Worm (Caenorhabditis elegans) whole organism, L1 larva: ENCODE results near the gene Y32B12B.4.

Source experiments
- alr-1 ChIP-seq: fragments of 200-800 bp; sonication (Bioruptor generic); optimal IDR thresholded peaks from 2 replicates; lab custom pipeline; 2018; ENCODE audit warnings: borderline replicate concordance, mild to moderate bottlenecking, missing genetic modification characterization, missing compliant biosample characterization
- ceh-82 ChIP-seq, 3 experiments: fragments of 150-350 bp in 1 of 3; sonication (generic microtip) in 2 of 3; optimal IDR thresholded peaks; 2 replicates each; lab custom pipeline; 2014 to 2017; ENCODE audit warnings: missing biosample characterization in 3 of 3, missing genetic modification characterization in 3 of 3
- dpl-1 ChIP-seq, 3 experiments: fragments of 150-350 bp in 2 of 3; sonication (generic microtip) in 1 of 3; optimal IDR thresholded peaks; 2 replicates each; lab custom pipeline; 2014 to 2017; ENCODE audit warnings: missing biosample characterization in 3 of 3, missing genetic modification characterization in 3 of 3, missing genetic modification reagents in 3 of 3
- efl-1 ChIP-seq, 4 experiments: fragments of 150-350 bp; optimal IDR thresholded peaks in 3 of 4; peaks in 1 of 4; 1 replicate in 1 of 4; 2 replicates in 3 of 4; lab custom pipeline; 2014; ENCODE audit warnings: missing biosample characterization in 2 of 4, missing genetic modification characterization in 2 of 4, missing genetic modification reagents in 2 of 4
- efl-3 ChIP-seq: fragments of 200-800 bp; sonication (Bioruptor generic); optimal IDR thresholded peaks from 2 replicates; lab custom pipeline; 2018; ENCODE audit warnings: mild to moderate bottlenecking, missing genetic modification characterization, missing compliant biosample characterization
- elt-2 ChIP-seq: sonication (generic microtip); optimal IDR thresholded peaks from 2 replicates; lab custom pipeline; 2016; ENCODE audit warnings: missing genetic modification characterization, mild to moderate bottlenecking, inconsistent platforms, missing compliant biosample characterization, missing genetic modification reagents
- fkh-10 ChIP-seq: sonication (generic microtip); optimal IDR thresholded peaks from 2 replicates; lab custom pipeline; 2017; ENCODE audit warnings: missing biosample characterization, missing genetic modification reagents, missing genetic modification characterization
- fkh-4 ChIP-seq: sonication (generic microtip); optimal IDR thresholded peaks from 2 replicates; lab custom pipeline; 2016; ENCODE audit warnings: missing compliant biosample characterization, missing genetic modification characterization, borderline replicate concordance
- hlh-4 ChIP-seq: sonication (generic microtip); optimal IDR thresholded peaks from 2 replicates; lab custom pipeline; 2016; ENCODE audit warnings: mild to moderate bottlenecking, missing genetic modification characterization, missing compliant biosample characterization
- jun-1 ChIP-seq: fragments of 150-350 bp; optimal IDR thresholded peaks from 2 replicates; lab custom pipeline; 2014; ENCODE audit warnings: missing biosample characterization, missing genetic modification reagents, missing genetic modification characterization
- lin-13 ChIP-seq: fragments of 150-350 bp; optimal IDR thresholded peaks from 2 replicates; lab custom pipeline; 2014; ENCODE audit warnings: missing biosample characterization, missing genetic modification reagents, missing genetic modification characterization
- lin-14 ChIP-seq: fragments of 200-800 bp; sonication (Bioruptor generic); optimal IDR thresholded peaks from 2 replicates; lab custom pipeline; 2018; ENCODE audit warnings: mild to moderate bottlenecking, missing genetic modification characterization, moderate library complexity, missing compliant biosample characterization
- lin-35 ChIP-seq, 2 experiments: fragments of 150-350 bp; optimal IDR thresholded peaks; 2 replicates each; lab custom pipeline; 2014; ENCODE audit warnings: missing biosample characterization in 2 of 2, missing genetic modification characterization in 2 of 2, missing genetic modification reagents in 2 of 2
- mab-9 ChIP-seq: fragments of 200-800 bp; sonication (Bioruptor generic); IDR thresholded peaks from 2 replicates; pipeline ENCODE4 v1.3.6; 2022; ENCODE audit warnings: missing genetic modification reagents, missing genetic modification characterization, missing compliant biosample characterization
- nhr-11 ChIP-seq: fragments of 150-350 bp; optimal IDR thresholded peaks from 2 replicates; lab custom pipeline; 2014; ENCODE audit warnings: missing biosample characterization, missing genetic modification characterization
- nhr-12 ChIP-seq: sonication (generic microtip); optimal IDR thresholded peaks from 2 replicates; lab custom pipeline; 2017; ENCODE audit warnings: missing biosample characterization, missing genetic modification characterization
- nhr-84 ChIP-seq: sonication (generic microtip); optimal IDR thresholded peaks from 2 replicates; lab custom pipeline; 2017; ENCODE audit warnings: missing biosample characterization, missing genetic modification characterization
- pag-3 ChIP-seq: sonication (generic microtip); optimal IDR thresholded peaks from 2 replicates; lab custom pipeline; 2017; ENCODE audit warnings: missing genetic modification characterization, mild to moderate bottlenecking, missing compliant biosample characterization, antibody characterized with exemption, borderline replicate concordance; ENCODE audit not compliant: insufficient read depth
- sup-37 ChIP-seq: fragments of 200-800 bp; sonication (Bioruptor generic); optimal IDR thresholded peaks from 2 replicates; lab custom pipeline; 2018; ENCODE audit warnings: mild to moderate bottlenecking, missing genetic modification characterization, missing compliant biosample characterization
- swsn-7 ChIP-seq: sonication (generic microtip); optimal IDR thresholded peaks from 2 replicates; lab custom pipeline; 2016; ENCODE audit warnings: missing genetic modification characterization, missing compliant biosample characterization
- unc-30 ChIP-seq: sonication (generic microtip); optimal IDR thresholded peaks from 2 replicates; lab custom pipeline; 2017; ENCODE audit warnings: missing biosample characterization, missing genetic modification characterization
- unc-62 ChIP-seq: fragments of 150-350 bp; optimal IDR thresholded peaks from 2 replicates; lab custom pipeline; 2014; ENCODE audit warnings: missing biosample characterization, missing genetic modification reagents, missing genetic modification characterization
- unc-98 ChIP-seq: fragments of 200-800 bp; sonication (Bioruptor generic); IDR thresholded peaks from 2 replicates; pipeline ENCODE4 v1.3.6; 2022; ENCODE audit warnings: missing genetic modification characterization, missing compliant biosample characterization
- xbp-1 ChIP-seq: sonication (generic microtip); optimal IDR thresholded peaks from 2 replicates; lab custom pipeline; 2016; ENCODE audit warnings: missing genetic modification characterization, missing compliant biosample characterization
- ztf-11 ChIP-seq, 2 experiments: sonication (generic microtip); optimal IDR thresholded peaks; 2 replicates each; lab custom pipeline; 2016 to 2017; ENCODE audit warnings: missing genetic modification characterization in 2 of 2, missing biosample characterization in 1 of 2, missing compliant biosample characterization in 1 of 2

Y32B12B.4 gene

DNA sequence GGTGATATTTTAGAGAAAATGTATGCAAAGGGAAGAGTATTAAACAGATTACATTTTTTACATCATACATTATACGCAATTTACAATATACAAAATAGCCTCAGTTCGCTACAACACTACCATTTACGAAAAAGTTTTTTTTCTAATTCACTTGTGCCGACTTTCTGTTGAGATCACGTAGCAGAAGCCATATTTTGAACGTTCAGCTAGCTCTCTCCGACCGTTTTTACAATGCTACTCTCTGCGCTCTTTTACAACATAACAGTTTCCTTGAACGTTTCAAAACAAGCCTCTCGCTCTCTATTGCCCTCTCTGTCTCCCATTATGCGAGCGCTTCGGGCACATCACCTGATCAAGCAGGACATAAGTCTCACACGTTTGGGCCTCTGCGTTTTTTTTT lies 50.0 kb downstream of the Y32B12B.4 start, which contains the start of gene T03E6.8:
Gene T03E6.8 (minus strand): TSS at position 101 of the 400 bp plus-strand sequence.
- TF ChIP-seq unc-30 (tag; lab: Kevin White, UChicago) (no peak), efl-1 (optimal IDR thresholded peaks at IDR 0.05; lab: Kevin White, UChicago) (no peak), efl-1 (GFP tag; optimal IDR thresholded peaks at IDR 0.05 in 1 of 2; lab: Kevin White, UChicago) (peak in 1 of 2 experiments; percentile 3)

DNA sequence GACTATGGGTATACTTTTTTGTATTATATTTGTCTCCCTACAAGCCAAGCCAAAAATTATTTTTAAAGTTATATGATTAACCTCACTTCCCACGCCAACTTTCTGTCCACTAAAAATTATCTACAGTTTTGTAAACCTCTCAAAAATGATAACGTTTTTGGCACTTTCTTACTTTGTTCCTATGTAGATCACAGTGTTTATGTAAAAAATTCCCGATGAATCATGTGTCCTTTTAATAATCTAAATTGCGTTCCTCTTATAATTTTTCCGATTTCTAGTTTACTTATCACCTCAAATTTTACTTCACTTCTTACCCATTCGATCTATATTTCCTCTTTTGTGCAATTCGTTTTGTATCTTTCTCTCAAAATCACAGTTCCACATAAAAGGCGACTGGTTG lies 51.2 kb downstream of the Y32B12B.4 start:
- TF ChIP-seq unc-62 (no peak), nhr-84 (tag; lab: Kevin White, UChicago) (no peak), swsn-7 (tag; lab: Kevin White, UChicago) (no peak), xbp-1 (tag; lab: Kevin White, UChicago) (no peak), pag-3 (no peak), fkh-10 (GFP tag; lab: Kevin White, UChicago) (no peak), hlh-4 (no peak)
- TF ChIP-seq, all 84 proteins: peak for 0

DNA sequence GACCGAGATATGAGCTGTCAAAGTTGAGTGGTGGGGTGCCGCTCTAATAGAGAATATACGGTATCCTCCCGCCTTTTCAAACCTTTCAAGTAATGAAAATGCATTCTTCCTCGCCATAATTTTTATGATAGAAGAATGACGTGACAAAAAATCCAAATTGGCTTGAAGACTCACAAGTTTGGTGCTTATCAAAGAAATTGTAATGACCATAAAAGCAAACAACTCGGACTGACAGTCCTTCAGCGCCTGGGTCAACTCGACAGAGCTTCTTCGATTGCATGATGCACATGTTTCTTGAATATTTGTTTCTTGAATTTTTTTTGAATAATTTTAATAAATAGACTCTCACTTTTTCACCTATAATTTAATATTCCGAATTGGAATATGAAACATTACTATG lies 52.3 kb downstream of the Y32B12B.4 start:
- TF ChIP-seq unc-98 (no peak), lin-14 (peak; percentile 2), nhr-12 (no peak), efl-1 (optimal IDR thresholded peaks at IDR 0.05; lab: Kevin White, UChicago) (no peak), efl-1 (GFP tag; optimal IDR thresholded peaks at IDR 0.05 in 1 of 2; lab: Kevin White, UChicago) (peak in 1 of 2 experiments; percentile 42), mab-9 (GFP tag; lab: Robert Waterston, UW) (no peak), swsn-7 (tag; lab: Kevin White, UChicago) (no peak), elt-2 (tag; lab: Kevin White, UChicago) (peak; percentile 37), nhr-11 (tag; lab: Kevin White, UChicago) (no peak), dpl-1 (GFP tag; optimal IDR thresholded peaks at IDR 0.05; lab: Kevin White, UChicago) (no peak)

DNA sequence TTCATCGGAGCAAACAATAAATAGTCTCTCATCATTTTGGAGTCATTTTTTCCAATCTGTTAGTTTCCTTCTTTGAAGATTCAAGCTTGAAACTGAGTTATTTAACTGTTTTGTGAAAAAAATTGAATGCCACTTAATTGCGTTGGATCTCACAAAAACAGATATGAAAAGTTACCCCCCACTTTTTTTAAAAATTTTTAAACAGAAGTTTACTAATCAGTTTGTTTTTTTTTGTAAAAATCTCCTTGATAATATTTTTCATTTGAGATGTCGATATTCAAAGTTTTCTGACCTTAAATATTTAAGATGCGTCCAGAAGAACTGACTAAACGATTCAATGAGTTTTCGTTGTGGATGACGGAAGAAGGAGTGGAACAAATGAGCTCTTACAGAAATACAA lies 53.2 kb downstream of the Y32B12B.4 start, which contains the start of gene Y32B12C.1:
Gene Y32B12C.1 (plus strand): TSS at position 301 of the 400 bp plus-strand sequence.
- no peak for TF ChIP-seq ceh-82 (tag; optimal IDR thresholded peaks at IDR 0.05; lab: Kevin White, UChicago)
- TF ChIP-seq, all 84 proteins: peak for 0

DNA sequence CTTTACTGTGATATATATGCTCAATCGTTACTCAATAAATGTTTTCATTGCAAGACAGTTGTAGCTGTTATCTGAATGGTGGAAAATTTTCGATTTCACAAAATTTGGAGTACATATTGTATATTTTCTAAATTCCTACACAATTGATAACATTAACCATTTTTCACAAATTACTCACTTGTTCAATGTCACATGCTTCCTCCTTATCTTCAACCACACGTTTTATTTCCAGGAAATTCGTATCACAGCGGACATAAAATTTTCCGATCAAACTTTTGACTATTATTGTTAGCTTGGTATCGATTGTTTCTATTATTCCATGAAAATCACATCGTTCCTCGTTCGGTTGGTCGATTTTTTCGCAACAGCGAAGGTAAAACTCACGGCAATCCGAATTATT lies 55.4 kb downstream of the Y32B12B.4 start:
- TF ChIP-seq nhr-12: no peak
- TF ChIP-seq unc-98: no peak
- peak; percentile 42 for TF ChIP-seq jun-1 (tag; lab: Kevin White, UChicago)
- no peak for TF ChIP-seq efl-3 (GFP tag; lab: Kevin White, UChicago)
- peak; percentile 73 for TF ChIP-seq elt-2 (tag; lab: Kevin White, UChicago)

DNA sequence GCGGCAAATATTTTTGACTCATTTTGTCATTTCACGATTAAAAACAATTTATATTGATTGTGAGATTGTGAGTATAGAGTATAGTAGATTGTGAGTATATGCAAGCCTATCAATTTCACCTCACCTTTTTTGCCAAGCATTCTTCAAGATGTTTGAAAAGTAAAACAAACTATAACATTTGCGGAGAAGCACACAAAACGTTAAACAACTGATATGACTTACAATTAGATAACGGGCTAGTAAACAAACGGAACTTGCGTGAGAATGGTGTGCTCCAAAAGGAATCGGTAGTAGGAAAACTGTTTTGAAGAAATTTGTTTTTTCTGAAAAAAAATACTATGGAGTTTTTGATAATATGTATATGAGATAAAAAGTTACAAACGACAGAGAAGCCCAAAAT lies 57.0 kb downstream of the Y32B12B.4 start:
- peak in 1 of 2 experiments; percentile 4 for TF ChIP-seq lin-35 (GFP tag; optimal IDR thresholded peaks at IDR 0.05; lab: Kevin White, UChicago)
- TF ChIP-seq mab-9 (GFP tag; lab: Robert Waterston, UW): no peak
- TF ChIP-seq sup-37: no peak
- peak; percentile 81 for TF ChIP-seq elt-2 (tag; lab: Kevin White, UChicago)
- no peak for TF ChIP-seq fkh-4
- TF ChIP-seq jun-1 (tag; lab: Kevin White, UChicago): peak; percentile 46
- no peak for TF ChIP-seq alr-1

DNA sequence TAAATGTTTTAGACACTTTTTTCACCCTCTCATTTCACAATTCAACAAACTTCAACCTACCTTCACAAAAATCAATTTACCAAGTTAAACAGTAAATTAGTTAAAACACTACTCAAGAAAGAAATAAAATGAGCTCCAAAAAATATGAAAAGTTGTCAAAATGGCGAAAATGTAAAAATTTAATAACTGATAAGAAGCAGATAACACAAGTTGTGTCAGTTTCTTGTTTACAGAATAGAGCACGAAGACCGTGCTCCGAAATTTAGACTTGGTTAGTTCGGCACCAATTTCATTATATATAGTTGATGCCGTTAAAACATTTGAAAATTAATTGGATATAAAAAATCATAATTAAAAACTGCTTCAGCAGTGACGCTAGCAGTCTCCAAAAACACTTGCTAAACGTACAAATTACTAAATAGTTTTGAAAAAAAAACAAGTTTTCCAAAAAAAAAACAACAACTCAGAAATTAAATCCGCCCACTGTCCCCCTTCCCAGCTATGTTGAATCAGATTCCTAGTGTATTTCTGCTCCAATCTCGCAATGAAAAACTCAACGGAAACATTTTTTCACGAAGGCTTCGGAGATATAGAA lies 57.8 kb downstream of the Y32B12B.4 start, which contains the start of gene srw-54:
Gene srw-54 (plus strand): TSS at position 545 of the 595 bp plus-strand sequence.
- no peak for TF ChIP-seq efl-1 (optimal IDR thresholded peaks at IDR 0.05; lab: Kevin White, UChicago)
- peak in 1 of 2 experiments; percentile 39 for TF ChIP-seq efl-1 (GFP tag; optimal IDR thresholded peaks at IDR 0.05 in 1 of 2; lab: Kevin White, UChicago)
- no peak for TF ChIP-seq lin-13 (GFP tag; lab: Kevin White, UChicago)
- TF ChIP-seq elt-2 (tag; lab: Kevin White, UChicago): peak; percentile 57
- TF ChIP-seq ztf-11 (tag; optimal IDR thresholded peaks at IDR 0.05; lab: Kevin White, UChicago): no peak
